Fruit fly (Drosophila melanogaster) whole organism, embryonic: ENCODE measurements around the gene CG5715.

ENCODE experiments used
- Awh ChIP-seq: fragments of 200-800 bp; sonication (Bioruptor generic); IDR thresholded peaks from 2 replicates; pipeline ENCODE4, ENCODE4 v1.3.6; 2022; ENCODE audit warnings: missing biosample characterization, missing genetic modification characterization
- BEAF-32 ChIP-seq: fragments of 200-800 bp; sonication (Bioruptor generic); optimal IDR thresholded peaks from 3 replicates; lab custom pipeline; 2017; ENCODE audit warnings: missing biosample characterization, missing genetic modification characterization, mild to moderate bottlenecking, moderate library complexity, missing genetic modification reagents
- CG10147 ChIP-seq: fragments of 200-800 bp; sonication (Bioruptor generic); optimal IDR thresholded peaks from 2 replicates; lab custom pipeline; 2019; ENCODE audit warnings: missing biosample characterization, mild to moderate bottlenecking, missing genetic modification characterization, moderate library complexity
- CG10462 ChIP-seq: fragments of 200-800 bp; sonication (Bioruptor generic); optimal IDR thresholded peaks from 2 replicates; lab custom pipeline; 2016; ENCODE audit warnings: missing biosample characterization, missing genetic modification characterization
- CG10654 ChIP-seq: fragments of 200-800 bp; sonication (Bioruptor generic); optimal IDR thresholded peaks from 2 replicates; lab custom pipeline; 2016; ENCODE audit warnings: missing biosample characterization, missing genetic modification characterization
- CG11695 ChIP-seq: fragments of 200-800 bp; sonication (Bioruptor generic); IDR thresholded peaks from 3 replicates; pipeline ENCODE4 v1.3.6; 2022; ENCODE audit warnings: missing biosample characterization, missing genetic modification characterization
- CG12104 ChIP-seq: fragments of 200-800 bp; sonication (Bioruptor generic); optimal IDR thresholded peaks from 3 replicates; lab custom pipeline; 2016; ENCODE audit warnings: missing biosample characterization, missing genetic modification characterization
- CG12219 ChIP-seq: fragments of 200-800 bp; sonication (Bioruptor generic); optimal IDR thresholded peaks from 3 replicates; lab custom pipeline; 2018; ENCODE audit warnings: missing biosample characterization, mild to moderate bottlenecking, missing genetic modification characterization
- CG1233 ChIP-seq: fragments of 200-800 bp; sonication (Bioruptor generic); optimal IDR thresholded peaks from 4 replicates; lab custom pipeline; 2018; ENCODE audit warnings: missing biosample characterization, mild to moderate bottlenecking, missing genetic modification characterization
- CG12391 ChIP-seq: fragments of 200-800 bp; sonication (Bioruptor generic); optimal IDR thresholded peaks from 3 replicates; lab custom pipeline; 2018; ENCODE audit warnings: missing biosample characterization, mild to moderate bottlenecking, missing genetic modification characterization, moderate library complexity
- CG13775 ChIP-seq: fragments of 200-800 bp; sonication (Bioruptor generic); optimal IDR thresholded peaks from 3 replicates; lab custom pipeline; 2017; ENCODE audit warnings: missing biosample characterization, mild to moderate bottlenecking, missing genetic modification characterization
- CG15514 ChIP-seq: fragments of 200-800 bp; sonication (Bioruptor generic); optimal IDR thresholded peaks from 3 replicates; lab custom pipeline; 2017; ENCODE audit warnings: missing biosample characterization, missing genetic modification characterization, mild to moderate bottlenecking, moderate library complexity, missing genetic modification reagents
- CG15601 ChIP-seq: fragments of 200-800 bp; sonication (Bioruptor generic); optimal IDR thresholded peaks from 3 replicates; lab custom pipeline; 2019; ENCODE audit warnings: missing biosample characterization, mild to moderate bottlenecking, missing genetic modification characterization, moderate library complexity
- CG17568 ChIP-seq: fragments of 200-800 bp; sonication (Bioruptor generic); optimal IDR thresholded peaks from 2 replicates; lab custom pipeline; 2018; ENCODE audit warnings: missing biosample characterization, mild to moderate bottlenecking, missing genetic modification characterization, moderate library complexity
- CG17612 ChIP-seq: fragments of 200-800 bp; sonication (Bioruptor generic); IDR thresholded peaks from 2 replicates; pipeline ENCODE4 v1.3.6; 2022; ENCODE audit warnings: missing biosample characterization, missing genetic modification characterization
- CG1832 ChIP-seq: fragments of 200-800 bp; sonication (Bioruptor generic); optimal IDR thresholded peaks from 2 replicates; lab custom pipeline; 2017; ENCODE audit warnings: missing biosample characterization, mild to moderate bottlenecking, missing genetic modification characterization, inconsistent platforms
- CG30020 ChIP-seq: fragments of 200-800 bp; optimal IDR thresholded peaks from 2 replicates; lab custom pipeline; 2019; ENCODE audit warnings: missing biosample characterization, mild to moderate bottlenecking, missing genetic modification characterization, moderate library complexity
- CG32767 ChIP-seq: fragments of 200-800 bp; sonication (Bioruptor generic); IDR thresholded peaks from 2 replicates; pipeline ENCODE4 v1.3.6; 2022; ENCODE audit warnings: missing biosample characterization, missing genetic modification characterization
- CG4282 ChIP-seq: fragments of 200-800 bp; sonication (Bioruptor generic); optimal IDR thresholded peaks from 2 replicates; lab custom pipeline; 2016; ENCODE audit warnings: missing biosample characterization, missing genetic modification characterization
- CG4360 ChIP-seq: fragments of 200-800 bp; sonication (Bioruptor generic); IDR thresholded peaks from 2 replicates; pipeline ENCODE4 v1.3.6; 2022; ENCODE audit warnings: missing biosample characterization, missing genetic modification characterization
- CG4424 ChIP-seq: fragments of 200-800 bp; sonication (Bioruptor generic); optimal IDR thresholded peaks from 3 replicates; lab custom pipeline; 2016; ENCODE audit warnings: missing biosample characterization, missing genetic modification characterization
- CG6791 ChIP-seq: fragments of 200-800 bp; sonication (Bioruptor generic); IDR thresholded peaks from 3 replicates; pipeline ENCODE4 v1.3.6; 2022; ENCODE audit warnings: missing biosample characterization, missing genetic modification characterization; ENCODE audit not compliant: partially characterized antibody
- CG8089 ChIP-seq: fragments of 200-800 bp; sonication (Bioruptor generic); optimal IDR thresholded peaks from 3 replicates; lab custom pipeline; 2016; ENCODE audit warnings: missing biosample characterization, missing genetic modification characterization
- CG8388 ChIP-seq: fragments of 200-800 bp; sonication (Bioruptor generic); optimal IDR thresholded peaks from 2 replicates; lab custom pipeline; 2019; ENCODE audit warnings: missing biosample characterization, mild to moderate bottlenecking, missing genetic modification characterization, moderate library complexity
- CG9932 ChIP-seq: fragments of 200-800 bp; sonication (Bioruptor generic); IDR thresholded peaks from 2 replicates; pipeline ENCODE4 v1.3.6; 2022; ENCODE audit warnings: missing biosample characterization, missing genetic modification characterization
- Camta ChIP-seq: fragments of 200-800 bp; sonication (Bioruptor generic); optimal IDR thresholded peaks from 2 replicates; lab custom pipeline; 2016; ENCODE audit warnings: missing biosample characterization, missing genetic modification characterization
- Chrac-16 ChIP-seq: fragments of 200-800 bp; sonication (Bioruptor generic); optimal IDR thresholded peaks from 3 replicates; lab custom pipeline; 2016; ENCODE audit warnings: missing biosample characterization, missing genetic modification characterization
- CoRest ChIP-seq: fragments of 200-800 bp; sonication (Bioruptor generic); optimal IDR thresholded peaks from 3 replicates; lab custom pipeline; 2018; ENCODE audit warnings: missing biosample characterization, mild to moderate bottlenecking, missing genetic modification characterization, moderate library complexity
- Dbx ChIP-seq: fragments of 200-800 bp; sonication (Bioruptor generic); IDR thresholded peaks from 3 replicates; pipeline ENCODE4 v1.3.6; 2022; ENCODE audit warnings: missing biosample characterization, missing genetic modification characterization
- Dll ChIP-seq: fragments of 200-800 bp; sonication (Bioruptor generic); IDR thresholded peaks from 4 replicates; pipeline ENCODE4 v1.3.6; 2022; ENCODE audit warnings: missing biosample characterization, missing genetic modification characterization; ENCODE audit not compliant: partially characterized antibody
- Drgx ChIP-seq: fragments of 200-800 bp; sonication (Bioruptor generic); IDR thresholded peaks from 2 replicates; pipeline ENCODE4 v1.3.6; 2022; ENCODE audit warnings: missing biosample characterization, missing genetic modification characterization
- H2.0 ChIP-seq: fragments of 200-800 bp; sonication (Bioruptor generic); IDR thresholded peaks from 2 replicates; pipeline ENCODE4 v1.3.6; 2022; ENCODE audit warnings: missing biosample characterization, missing genetic modification characterization
- HmgD ChIP-seq: fragments of 200-800 bp; sonication (Bioruptor generic); optimal IDR thresholded peaks from 3 replicates; lab custom pipeline; 2016; ENCODE audit warnings: missing biosample characterization, missing genetic modification characterization
- Max ChIP-seq: fragments of 200-800 bp; sonication (Bioruptor generic); optimal IDR thresholded peaks from 2 replicates; lab custom pipeline; 2016; ENCODE audit warnings: missing biosample characterization, mild to moderate bottlenecking, missing genetic modification characterization
- Oaz ChIP-seq: fragments of 200-800 bp; sonication (Bioruptor generic); IDR thresholded peaks from 2 replicates; pipeline ENCODE4 v1.3.6; 2022; ENCODE audit warnings: missing biosample characterization, missing genetic modification characterization
- Pdp1 ChIP-seq, 2 experiments: fragments of 200-800 bp; sonication (Bioruptor generic); optimal IDR thresholded peaks; 3 replicates each; lab custom pipeline; 2016; ENCODE audit warnings: missing biosample characterization in 2 of 2, missing genetic modification characterization in 2 of 2, mild to moderate bottlenecking in 1 of 2, moderate library complexity in 1 of 2
- Sin3A ChIP-seq: fragments of >200 bp; optimal IDR thresholded peaks from 2 replicates; lab custom pipeline; 2018
- ab ChIP-seq: fragments of 200-800 bp; sonication (Bioruptor generic); optimal IDR thresholded peaks from 2 replicates; lab custom pipeline; 2016; ENCODE audit warnings: missing biosample characterization, missing genetic modification characterization
- crol ChIP-seq: fragments of 200-800 bp; sonication (Bioruptor generic); IDR thresholded peaks from 2 replicates; pipeline ENCODE4 v1.3.6; 2022; ENCODE audit warnings: missing biosample characterization, missing genetic modification characterization
- exex ChIP-seq: fragments of 200-800 bp; sonication (Bioruptor generic); optimal IDR thresholded peaks from 4 replicates; lab custom pipeline; 2018; ENCODE audit warnings: missing biosample characterization, mild to moderate bottlenecking, missing genetic modification characterization, moderate library complexity
- hkb ChIP-seq, 2 experiments: fragments of 200-800 bp in 1 of 2; fragments of >200 bp in 1 of 2; sonication (Bioruptor generic) in 1 of 2; IDR thresholded peaks in 1 of 2; optimal IDR thresholded peaks in 1 of 2; 2 replicates each; pipeline versions ENCODE4 v1.3.6 to Lab custom; 2017 to 2022; ENCODE audit warnings: missing biosample characterization in 1 of 2, missing genetic modification characterization in 1 of 2
- ind ChIP-seq: fragments of 200-800 bp; sonication (Bioruptor generic); optimal IDR thresholded peaks from 3 replicates; lab custom pipeline; 2016; ENCODE audit warnings: missing biosample characterization, missing genetic modification characterization
- oc ChIP-seq: fragments of 200-800 bp; sonication (Bioruptor generic); optimal IDR thresholded peaks from 2 replicates; lab custom pipeline; 2018; ENCODE audit warnings: missing biosample characterization, mild to moderate bottlenecking, missing genetic modification characterization, moderate library complexity
- p53 ChIP-seq: fragments of 200-800 bp; sonication (Bioruptor generic); optimal IDR thresholded peaks from 2 replicates; lab custom pipeline; 2016; ENCODE audit warnings: missing biosample characterization, missing genetic modification characterization
- sens-2 ChIP-seq: fragments of 200-800 bp; sonication (Bioruptor generic); IDR thresholded peaks from 2 replicates; pipeline ENCODE4 v1.3.6; 2022; ENCODE audit warnings: missing biosample characterization, missing genetic modification characterization
- slp2 ChIP-seq: fragments of 200-800 bp; sonication (Bioruptor generic); optimal IDR thresholded peaks from 2 replicates; lab custom pipeline; 2016; ENCODE audit warnings: missing biosample characterization, missing genetic modification characterization
- tup ChIP-seq: fragments of 200-800 bp; sonication (Bioruptor generic); optimal IDR thresholded peaks from 2 replicates; lab custom pipeline; 2016; ENCODE audit warnings: missing biosample characterization, mild to moderate bottlenecking, missing genetic modification characterization, moderate library complexity
- vfl ChIP-seq: fragments of 200-800 bp; sonication (Bioruptor generic); optimal IDR thresholded peaks from 2 replicates; lab custom pipeline; 2016; ENCODE audit warnings: missing biosample characterization, missing genetic modification characterization
- yki ChIP-seq: fragments of >200 bp; optimal IDR thresholded peaks from 3 replicates; lab custom pipeline; 2018

CG5715 gene

dm6 chr3R:24295556-24296465 is 1.6 kb upstream of the CG5715 start (continued):
- TF ChIP-seq p53 (GFP tag; lab: Kevin White, UChicago) (no peak), CG17568 (GFP tag; lab: Kevin White, UChicago) (peak; percentile 60), HmgD (GFP tag; lab: Kevin White, UChicago) (no peak), crol (no peak), CG32767 (GFP tag; lab: Robert Waterston, UW) (peak; percentile 72), H2.0 (GFP tag; lab: Robert Waterston, UW) (peak; percentile 87), Sin3A (lab: Kevin White, UChicago) (no peak), CG10462 (GFP tag; lab: Kevin White, UChicago) (peak; percentile 63), oc (peak; percentile 72), CG9932 (peak; percentile 84), Drgx (GFP tag; lab: Robert Waterston, UW) (peak; percentile 94), CG1832 (peak; percentile 72), yki (lab: Kevin White, UChicago) (no peak), vfl (GFP tag; lab: Kevin White, UChicago) (peak; percentile 69), CG4282 (GFP tag; lab: Kevin White, UChicago) (no peak), CG13775 (peak; percentile 77), slp2 (peak; percentile 65), Camta (GFP tag; lab: Kevin White, UChicago) (peak; percentile 51), CG10147 (GFP tag; lab: Kevin White, UChicago) (peak; percentile 49), CG17612 (peak; percentile 55; the same call in 1 of the 2 replicates), ab (GFP tag; lab: Kevin White, UChicago) (peak; percentile 39), CG10654 (GFP tag; lab: Kevin White, UChicago) (no peak), exex (tag; lab: Kevin White, UChicago) (no peak), BEAF-32 (GFP tag; lab: Kevin White, UChicago) (no peak), Max (GFP tag; lab: Kevin White, UChicago) (peak; percentile 50), CG15601 (tag; lab: Kevin White, UChicago) (peak; percentile 60), Dll (GFP tag; lab: Robert Waterston, UW) (no peak), ind (GFP tag; lab: Kevin White, UChicago) (peak; percentile 63), Oaz (GFP tag; lab: Robert Waterston, UW) (peak; percentile 37; the same call in 1 of the 2 replicates), CG11695 (GFP tag; lab: Robert Waterston, UW) (peak; percentile 81; the same call in 2 of the 3 replicates), CG12391 (tag; lab: Kevin White, UChicago) (peak; percentile 80), CG8388 (GFP tag; lab: Kevin White, UChicago) (peak; percentile 65), CG1233 (GFP tag; lab: Kevin White, UChicago) (peak; percentile 72), CG8089 (GFP tag; lab: Kevin White, UChicago) (peak; percentile 55), CG6791 (no peak), CG4360 (GFP tag; lab: Robert Waterston, UW) (peak; percentile 94), CG4424 (GFP tag; lab: Kevin White, UChicago) (peak; percentile 32), Dbx (GFP tag; lab: Robert Waterston, UW) (peak; percentile 77), CoRest (tag; lab: Kevin White, UChicago) (peak; percentile 85), CG15514 (GFP tag; lab: Kevin White, UChicago) (peak; percentile 49), tup (GFP tag; lab: Kevin White, UChicago) (peak; percentile 61), sens-2 (GFP tag; lab: Robert Waterston, UW) (peak; percentile 17; the same call in 1 of the 2 replicates), CG12219 (peak; percentile 79), Pdp1 (GFP tag; optimal IDR thresholded peaks at IDR 0.05; lab: Kevin White, UChicago) (peak; percentile 73 to 81), hkb (optimal IDR thresholded peaks at IDR 0.05; lab: Kevin White, UChicago) (no peak), hkb (GFP tag; IDR thresholded peaks at IDR 0.05; lab: Robert Waterston, UW) (peak; percentile 87), CG12104 (peak; percentile 63), CG30020 (peak; percentile 27), Awh (GFP tag; lab: Robert Waterston, UW) (peak; percentile 77), Chrac-16 (GFP tag; lab: Kevin White, UChicago) (peak; percentile 82)
